Fruit fly (Drosophila melanogaster): ENCODE results near the gene CG18789.
A peak's percentile ranks its signal among the peaks of the same experiment; 100 is the strongest.

The CG18789 gene

DNA sequence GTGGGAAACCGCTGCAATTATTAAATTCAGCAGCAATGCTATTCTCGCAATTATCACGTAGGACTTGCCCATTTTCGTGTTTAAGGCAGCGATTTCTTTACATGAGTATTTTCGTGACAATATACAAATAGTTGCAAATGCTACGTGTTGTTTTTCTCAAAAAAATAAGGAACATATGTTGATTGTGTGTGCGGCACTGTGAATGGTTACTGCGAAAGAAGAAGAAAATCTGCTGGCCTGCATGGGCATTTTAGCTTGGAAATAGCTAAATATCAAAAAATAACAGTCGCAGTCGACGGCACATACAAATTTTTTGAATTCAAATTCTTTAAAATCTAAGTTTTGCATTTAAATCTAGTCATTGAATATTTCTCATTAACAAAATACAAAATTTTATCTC lies 45.3 kb upstream of the CG18789 start, which contains the start of gene CG6766 (continued):
- TF ChIP-seq CG6254 (GFP tag; optimal IDR thresholded peaks at IDR 0.05) (no peak), Side (GFP tag; optimal IDR thresholded peaks at IDR 0.05) (no peak), wdn (GFP tag; IDR thresholded peaks at IDR 0.05) (no peak), Vsx1 (GFP tag; optimal IDR thresholded peaks at IDR 0.05) (no peak), Usf (GFP tag; optimal IDR thresholded peaks at IDR 0.05) (no peak), Lhr (GFP tag; optimal IDR thresholded peaks at IDR 0.05) (no peak), chm (GFP tag; IDR thresholded peaks at IDR 0.05) (no peak), CG11504 (tag; optimal IDR thresholded peaks at IDR 0.05) (no peak), inv (GFP tag; IDR thresholded peaks at IDR 0.05; ENCODE audit: partially characterized antibody) (no peak), CG12744 (GFP tag; optimal IDR thresholded peaks at IDR 0.05) (no peak), Neu2 (GFP tag; optimal IDR thresholded peaks at IDR 0.05; ENCODE audit: borderline replicate concordance) (no peak), ase (GFP tag; IDR thresholded peaks at IDR 0.05) (no peak), CG33213 (GFP tag; optimal IDR thresholded peaks at IDR 0.05) (no peak), CG31388 (GFP tag; optimal IDR thresholded peaks at IDR 0.05) (no peak), CG17385 (GFP tag; optimal IDR thresholded peaks at IDR 0.05) (peak; percentile 99), Myb (GFP tag; optimal IDR thresholded peaks at IDR 0.05) (peak; percentile 87), E2f1 (GFP tag; IDR thresholded peaks at IDR 0.05) (no peak), sens (GFP tag) (peak; percentile 73), D (optimal IDR thresholded peaks at IDR 0.05) (no peak), D (GFP tag; optimal IDR thresholded peaks at IDR 0.05) (no peak), CG5245 (GFP tag; optimal IDR thresholded peaks at IDR 0.05) (no peak), CG1603 (tag; optimal IDR thresholded peaks at IDR 0.05) (no peak), ato (GFP tag; IDR thresholded peaks at IDR 0.05; ENCODE audit: partially characterized antibody) (no peak), CG8359 (GFP tag; optimal IDR thresholded peaks at IDR 0.05; ENCODE audit: borderline replicate concordance) (no peak), jigr1 (GFP tag; IDR thresholded peaks at IDR 0.05) (no peak), NC2α (GFP tag; optimal IDR thresholded peaks at IDR 0.05) (no peak), CG8944 (GFP tag; optimal IDR thresholded peaks at IDR 0.05) (no peak), CG17328 (GFP tag; IDR thresholded peaks at IDR 0.05) (no peak), CG8388 (GFP tag; optimal IDR thresholded peaks at IDR 0.05) (no peak), CG9727 (GFP tag; optimal IDR thresholded peaks at IDR 0.05) (no peak), CG14710 (tag; optimal IDR thresholded peaks at IDR 0.05) (peak; percentile 31), Dip2 (GFP tag; IDR thresholded peaks at IDR 0.05) (no peak), CG7963 (GFP tag; IDR thresholded peaks at IDR 0.05; ENCODE audit: partially characterized antibody) (no peak; the same call in 2 of the 3 replicates), CG17186 (GFP tag; optimal IDR thresholded peaks at IDR 0.05) (no peak), CG7786 (GFP tag; optimal IDR thresholded peaks at IDR 0.05) (no peak), CG31441 (GFP tag; IDR thresholded peaks at IDR 0.05) (no peak), Ets97D (GFP tag; optimal IDR thresholded peaks at IDR 0.05) (peak; percentile 3), dati (GFP tag; IDR thresholded peaks at IDR 0.05) (no peak), CG2889 (GFP tag; IDR thresholded peaks at IDR 0.05) (no peak), al (GFP tag; IDR thresholded peaks at IDR 0.05) (no peak), CG3726 (GFP tag; IDR thresholded peaks at IDR 0.05) (no peak), vfl (GFP tag; optimal IDR thresholded peaks at IDR 0.05) (no peak), gfzf (GFP tag; optimal IDR thresholded peaks at IDR 0.05) (peak; percentile 27), CG15011 (GFP tag; optimal IDR thresholded peaks at IDR 0.05) (no peak), CG4854 (GFP tag; optimal IDR thresholded peaks at IDR 0.05) (no peak), ftz-f1 (GFP tag; optimal IDR thresholded peaks at IDR 0.05) (no peak), psq (GFP tag; optimal IDR thresholded peaks at IDR 0.05) (no peak), tgo (GFP tag; IDR thresholded peaks at IDR 0.05) (no peak), kah (GFP tag; optimal IDR thresholded peaks at IDR 0.05) (no peak), cas (GFP tag; IDR thresholded peaks at IDR 0.05) (no peak), disco-r (GFP tag; optimal IDR thresholded peaks at IDR 0.05) (no peak), CG9932 (GFP tag; IDR thresholded peaks at IDR 0.05) (no peak), lmd (GFP tag; IDR thresholded peaks at IDR 0.05) (no peak)
